Worm (Caenorhabditis elegans): Measurements from ENCODE around the gene pqn-41.

ce11 chrIII:1905589-1905988 lies at the start of gene pqn-41, which contains the start of gene B0524.6:
- no peak for TF ChIP-seq him-1 (tag; optimal IDR thresholded peaks at IDR 0.05)
- TF ChIP-seq W03F9.2 (tag; optimal IDR thresholded peaks at IDR 0.05): peak; percentile 86
- no peak for TF ChIP-seq dao-5 (tag; optimal IDR thresholded peaks at IDR 0.05)
